Fruit fly (Drosophila melanogaster) whole organism, embryonic: ENCODE data around the gene alpha-Man-IIb.

Experiments
- Antp ChIP-seq: fragments of 200-800 bp; sonication (Bioruptor generic); optimal IDR thresholded peaks from 3 replicates; lab custom pipeline; 2016; ENCODE audit warnings: missing biosample characterization, missing genetic modification characterization
- Asciz ChIP-seq: fragments of 200-800 bp; sonication (Bioruptor generic); optimal IDR thresholded peaks from 2 replicates; lab custom pipeline; 2017; ENCODE audit warnings: missing biosample characterization, mild to moderate bottlenecking, missing genetic modification characterization, missing genetic modification reagents
- Bdp1 ChIP-seq: fragments of 200-800 bp; sonication (Bioruptor generic); optimal IDR thresholded peaks from 3 replicates; lab custom pipeline; 2016; ENCODE audit warnings: missing biosample characterization, missing genetic modification characterization
- C15 ChIP-seq: fragments of 200-800 bp; sonication (Bioruptor generic); IDR thresholded peaks from 3 replicates; pipeline ENCODE4 v1.3.6; 2022; ENCODE audit warnings: missing biosample characterization, missing genetic modification characterization
- CG10565 ChIP-seq: fragments of 200-800 bp; sonication (Bioruptor generic); optimal IDR thresholded peaks from 3 replicates; lab custom pipeline; 2016; ENCODE audit warnings: missing biosample characterization, mild to moderate bottlenecking, missing genetic modification characterization
- CG11504 ChIP-seq: fragments of 200-800 bp; sonication (Bioruptor generic); optimal IDR thresholded peaks from 3 replicates; lab custom pipeline; 2019; ENCODE audit warnings: missing biosample characterization, mild to moderate bottlenecking, missing genetic modification characterization, moderate library complexity
- CG11696 ChIP-seq: fragments of 200-800 bp; sonication (Bioruptor generic); IDR thresholded peaks from 2 replicates; pipeline ENCODE4 v1.3.6; 2022; ENCODE audit warnings: missing biosample characterization, missing genetic modification characterization
- CG12155 ChIP-seq: fragments of 200-800 bp; sonication (Bioruptor generic); optimal IDR thresholded peaks from 3 replicates; lab custom pipeline; 2016; ENCODE audit warnings: missing biosample characterization, missing genetic modification characterization
- CG12219 ChIP-seq: fragments of 200-800 bp; sonication (Bioruptor generic); optimal IDR thresholded peaks from 3 replicates; lab custom pipeline; 2018; ENCODE audit warnings: missing biosample characterization, mild to moderate bottlenecking, missing genetic modification characterization
- CG16813 ChIP-seq: fragments of 200-800 bp; sonication (Bioruptor generic); IDR thresholded peaks from 3 replicates; pipeline ENCODE4 v1.3.6; 2022; ENCODE audit warnings: missing biosample characterization, missing genetic modification characterization; ENCODE audit not compliant: partially characterized antibody
- CG17361 ChIP-seq: fragments of 200-800 bp; sonication (Bioruptor generic); IDR thresholded peaks from 3 replicates; pipeline ENCODE4 v1.3.6; 2022; ENCODE audit warnings: missing biosample characterization, missing genetic modification characterization
- CG17829 ChIP-seq: fragments of 200-800 bp; optimal IDR thresholded peaks from 2 replicates; lab custom pipeline; 2019; ENCODE audit warnings: missing biosample characterization, mild to moderate bottlenecking, missing genetic modification characterization, moderate library complexity
- CG1792 ChIP-seq: fragments of 200-800 bp; sonication (Bioruptor generic); optimal IDR thresholded peaks from 2 replicates; lab custom pipeline; 2016; ENCODE audit warnings: missing biosample characterization, missing genetic modification characterization
- CG2199 ChIP-seq: fragments of 200-800 bp; sonication (Bioruptor generic); IDR thresholded peaks from 3 replicates; pipeline ENCODE4 v1.3.6; 2022; ENCODE audit warnings: missing biosample characterization, missing genetic modification characterization
- CG2712 ChIP-seq: fragments of 200-800 bp; optimal IDR thresholded peaks from 3 replicates; lab custom pipeline; 2019; ENCODE audit warnings: missing biosample characterization, mild to moderate bottlenecking, missing genetic modification characterization, moderate library complexity
- CG30020 ChIP-seq: fragments of 200-800 bp; optimal IDR thresholded peaks from 2 replicates; lab custom pipeline; 2019; ENCODE audit warnings: missing biosample characterization, mild to moderate bottlenecking, missing genetic modification characterization, moderate library complexity
- CG4282 ChIP-seq: fragments of 200-800 bp; sonication (Bioruptor generic); optimal IDR thresholded peaks from 2 replicates; lab custom pipeline; 2016; ENCODE audit warnings: missing biosample characterization, missing genetic modification characterization
- CG4707 ChIP-seq: fragments of 200-800 bp; sonication (Bioruptor generic); optimal IDR thresholded peaks from 2 replicates; lab custom pipeline; 2018; ENCODE audit warnings: missing biosample characterization, mild to moderate bottlenecking, missing genetic modification characterization, moderate library complexity
- CG4730 ChIP-seq: fragments of 200-800 bp; sonication (Bioruptor generic); IDR thresholded peaks from 2 replicates; pipeline ENCODE4 v1.3.6; 2022; ENCODE audit warnings: missing biosample characterization, missing genetic modification characterization
- CG6683 ChIP-seq: fragments of 200-800 bp; sonication (Bioruptor generic); optimal IDR thresholded peaks from 2 replicates; lab custom pipeline; 2017; ENCODE audit warnings: missing biosample characterization, mild to moderate bottlenecking, missing genetic modification characterization, missing genetic modification reagents
- CG9727 ChIP-seq: fragments of 200-800 bp; sonication (Bioruptor generic); optimal IDR thresholded peaks from 3 replicates; lab custom pipeline; 2017; ENCODE audit warnings: missing biosample characterization, mild to moderate bottlenecking, missing genetic modification characterization
- CTCF ChIP-seq: fragments of 200-800 bp; sonication (Bioruptor generic); optimal IDR thresholded peaks from 2 replicates; lab custom pipeline; 2017; ENCODE audit warnings: missing biosample characterization, mild to moderate bottlenecking, missing genetic modification characterization, moderate library complexity
- CkIIα-i1 ChIP-seq: fragments of 200-800 bp; sonication (Bioruptor generic); IDR thresholded peaks from 2 replicates; pipeline ENCODE4 v1.3.6; 2022; ENCODE audit warnings: missing biosample characterization, missing genetic modification characterization
- D19B ChIP-seq: fragments of 200-800 bp; sonication (Bioruptor generic); optimal IDR thresholded peaks from 2 replicates; lab custom pipeline; 2017; ENCODE audit warnings: missing biosample characterization, mild to moderate bottlenecking, missing genetic modification characterization
- Dbx ChIP-seq: fragments of 200-800 bp; sonication (Bioruptor generic); IDR thresholded peaks from 3 replicates; pipeline ENCODE4 v1.3.6; 2022; ENCODE audit warnings: missing biosample characterization, missing genetic modification characterization
- Doc3 ChIP-seq: fragments of 200-800 bp; sonication (Bioruptor generic); IDR thresholded peaks from 3 replicates; pipeline ENCODE4 v1.3.6; 2022; ENCODE audit warnings: missing biosample characterization, missing genetic modification characterization; ENCODE audit not compliant: partially characterized antibody
- Dp ChIP-seq: fragments of 200-800 bp; sonication (Bioruptor generic); optimal IDR thresholded peaks from 2 replicates; lab custom pipeline; 2018; ENCODE audit warnings: missing biosample characterization, mild to moderate bottlenecking, missing genetic modification characterization, moderate library complexity
- Gug ChIP-seq: fragments of 200-800 bp; sonication (Bioruptor generic); IDR thresholded peaks from 4 replicates; pipeline ENCODE4 v1.3.6; 2022; ENCODE audit warnings: missing biosample characterization, missing genetic modification characterization
- Hr3 ChIP-seq: fragments of 200-800 bp; sonication (Bioruptor generic); optimal IDR thresholded peaks from 3 replicates; lab custom pipeline; 2016; ENCODE audit warnings: missing biosample characterization, missing genetic modification characterization
- Neu2 ChIP-seq: fragments of 200-800 bp; sonication (Bioruptor generic); optimal IDR thresholded peaks from 3 replicates; lab custom pipeline; 2016; ENCODE audit warnings: missing biosample characterization, missing genetic modification characterization, borderline replicate concordance
- ash1 ChIP-seq: fragments of 200-800 bp; sonication (Bioruptor generic); optimal IDR thresholded peaks from 2 replicates; lab custom pipeline; 2018; ENCODE audit warnings: missing biosample characterization, mild to moderate bottlenecking, missing genetic modification characterization
- bcd ChIP-seq: fragments of 200-800 bp; sonication (Bioruptor generic); optimal IDR thresholded peaks from 2 replicates; lab custom pipeline; 2017; ENCODE audit warnings: missing biosample characterization, mild to moderate bottlenecking, missing genetic modification characterization
- cwo ChIP-seq: fragments of 200-800 bp; sonication (Bioruptor generic); optimal IDR thresholded peaks from 3 replicates; lab custom pipeline; 2017; ENCODE audit warnings: missing biosample characterization, missing genetic modification characterization, mild to moderate bottlenecking, moderate library complexity, missing genetic modification reagents
- dpn ChIP-seq, 2 experiments: fragments of 200-800 bp; sonication (Bioruptor generic); optimal IDR thresholded peaks; 3 replicates each; lab custom pipeline; 2016; ENCODE audit warnings: missing biosample characterization in 2 of 2, missing genetic modification characterization in 2 of 2
- emc ChIP-seq: fragments of 200-800 bp; sonication (Bioruptor generic); optimal IDR thresholded peaks from 2 replicates; lab custom pipeline; 2016; ENCODE audit warnings: missing biosample characterization, missing genetic modification characterization
- gcm ChIP-seq: fragments of 200-800 bp; sonication (Bioruptor generic); optimal IDR thresholded peaks from 2 replicates; lab custom pipeline; 2019; ENCODE audit warnings: missing biosample characterization, mild to moderate bottlenecking, missing genetic modification characterization, moderate library complexity
- gcm2 ChIP-seq: fragments of 200-800 bp; sonication (Bioruptor generic); optimal IDR thresholded peaks from 2 replicates; lab custom pipeline; 2016; ENCODE audit warnings: missing biosample characterization, missing genetic modification characterization
- gem ChIP-seq: fragments of 200-800 bp; sonication (Bioruptor generic); optimal IDR thresholded peaks from 2 replicates; lab custom pipeline; 2019; ENCODE audit warnings: missing biosample characterization, mild to moderate bottlenecking, missing genetic modification characterization, moderate library complexity
- grau ChIP-seq: fragments of 200-800 bp; optimal IDR thresholded peaks from 3 replicates; lab custom pipeline; 2019; ENCODE audit warnings: missing biosample characterization, mild to moderate bottlenecking, missing genetic modification characterization, moderate library complexity
- hkb ChIP-seq, 2 experiments: fragments of 200-800 bp in 1 of 2; fragments of >200 bp in 1 of 2; sonication (Bioruptor generic) in 1 of 2; IDR thresholded peaks in 1 of 2; optimal IDR thresholded peaks in 1 of 2; 2 replicates each; pipeline versions ENCODE4 v1.3.6 to Lab custom; 2017 to 2022; ENCODE audit warnings: missing biosample characterization in 1 of 2, missing genetic modification characterization in 1 of 2
- jigr1 ChIP-seq: fragments of 200-800 bp; sonication (Bioruptor generic); IDR thresholded peaks from 3 replicates; pipeline ENCODE4 v1.3.6; 2022; ENCODE audit warnings: missing biosample characterization, missing genetic modification characterization
- luna ChIP-seq: fragments of 200-800 bp; sonication (Bioruptor generic); optimal IDR thresholded peaks from 2 replicates; lab custom pipeline; 2016; ENCODE audit warnings: missing biosample characterization, missing genetic modification characterization
- maf-S ChIP-seq: fragments of 200-800 bp; sonication (Bioruptor generic); optimal IDR thresholded peaks from 2 replicates; lab custom pipeline; 2016; ENCODE audit warnings: missing biosample characterization, missing genetic modification characterization
- odd ChIP-seq: fragments of 200-800 bp; sonication (Bioruptor generic); optimal IDR thresholded peaks from 2 replicates; lab custom pipeline; 2017; ENCODE audit warnings: missing biosample characterization, mild to moderate bottlenecking, missing genetic modification characterization
- org-1 ChIP-seq: fragments of 200-800 bp; sonication (Bioruptor generic); optimal IDR thresholded peaks from 2 replicates; lab custom pipeline; 2017; ENCODE audit warnings: missing biosample characterization, missing genetic modification characterization
- phol ChIP-seq: fragments of 200-800 bp; sonication (Bioruptor generic); optimal IDR thresholded peaks from 3 replicates; lab custom pipeline; 2018; ENCODE audit warnings: missing biosample characterization, mild to moderate bottlenecking, missing genetic modification characterization, moderate library complexity
- row ChIP-seq: fragments of 200-800 bp; sonication (Bioruptor generic); IDR thresholded peaks from 3 replicates; pipeline ENCODE4 v1.3.6; 2022; ENCODE audit warnings: missing biosample characterization, missing genetic modification characterization
- sim ChIP-seq: fragments of 200-800 bp; sonication (Bioruptor generic); IDR thresholded peaks from 2 replicates; pipeline ENCODE4 v1.3.6; 2022; ENCODE audit warnings: missing biosample characterization, missing genetic modification characterization
- unc-4 ChIP-seq: fragments of 200-800 bp; sonication (Bioruptor generic); IDR thresholded peaks from 2 replicates; pipeline ENCODE4 v1.3.6; 2022; ENCODE audit warnings: missing biosample characterization, missing genetic modification characterization; ENCODE audit not compliant: partially characterized antibody
- zf30C ChIP-seq: fragments of 200-800 bp; sonication (Bioruptor generic); optimal IDR thresholded peaks from 3 replicates; lab custom pipeline; 2018; ENCODE audit warnings: missing biosample characterization, mild to moderate bottlenecking, missing genetic modification characterization
- zfh2 ChIP-seq: fragments of 200-800 bp; sonication (Bioruptor generic); optimal IDR thresholded peaks from 2 replicates; lab custom pipeline; 2016; ENCODE audit warnings: missing biosample characterization, missing genetic modification characterization

The alpha-Man-IIb gene

DNA sequence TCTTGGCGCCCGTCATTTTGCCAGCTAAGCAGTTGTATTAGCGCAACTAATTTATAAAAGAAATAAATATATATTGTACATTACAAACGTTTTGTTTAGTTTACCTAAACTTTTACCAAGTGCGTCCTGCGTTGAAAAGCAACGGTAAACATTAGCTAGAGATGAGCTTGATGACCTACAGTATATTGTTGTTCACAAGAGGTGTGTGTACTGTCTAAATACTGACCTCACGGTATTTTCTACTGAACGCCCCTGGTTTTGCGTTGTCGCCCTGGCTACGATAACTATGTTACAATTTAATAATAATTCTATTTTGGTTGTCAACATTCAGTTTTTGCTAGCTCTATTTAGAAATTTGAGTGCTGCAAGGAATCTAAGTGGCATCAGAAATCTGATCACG is 11.6 kb upstream of the alpha-Man-IIb start, which contains the start of gene Acyp2:
Gene Acyp2 (plus strand): TSS at position 262 of the 400 bp plus-strand sequence.
- TF ChIP-seq CG1792 (no peak), CG10565 (GFP tag; lab: Kevin White, UChicago) (no peak), CG4730 (GFP tag; lab: Robert Waterston, UW) (no peak), dpn (GFP tag; optimal IDR thresholded peaks at IDR 0.05; lab: Kevin White, UChicago) (peak in 1 of 2 experiments; percentile 55), jigr1 (no peak), CG12219 (GFP tag; lab: Kevin White, UChicago) (no peak), CG16813 (GFP tag; lab: Robert Waterston, UW) (peak; percentile 53; the same call in 2 of the 3 replicates), CG17829 (peak; percentile 45), Dbx (GFP tag; lab: Robert Waterston, UW) (peak; percentile 63; the same call in 2 of the 3 replicates), CG30020 (tag; lab: Kevin White, UChicago) (peak; percentile 8), odd (no peak), Hr3 (GFP tag; lab: Kevin White, UChicago) (peak; percentile 10), CG2199 (GFP tag; lab: Robert Waterston, UW) (peak; percentile 75; the same call in 2 of the 3 replicates), Neu2 (no peak), zfh2 (peak; percentile 48), luna (no peak), sim (GFP tag; lab: Robert Waterston, UW) (no peak), Dp (GFP tag; lab: Kevin White, UChicago) (peak; percentile 53), CG17361 (GFP tag; lab: Robert Waterston, UW) (0 out of 3 replicates have a peak, but pooled peaks have one; percentile 18), gcm (GFP tag; lab: Kevin White, UChicago) (no peak), bcd (GFP tag; lab: Kevin White, UChicago) (no peak), gem (peak; percentile 15), CkIIα-i1 (GFP tag; lab: Robert Waterston, UW) (no peak), Doc3 (GFP tag; lab: Robert Waterston, UW) (peak; percentile 56; the same call in 2 of the 3 replicates), CG2712 (tag; lab: Kevin White, UChicago) (peak; percentile 60), CG9727 (no peak), hkb (optimal IDR thresholded peaks at IDR 0.05; lab: Kevin White, UChicago) (no peak), hkb (GFP tag; IDR thresholded peaks at IDR 0.05; lab: Robert Waterston, UW) (0 out of 2 replicates have a peak, but pooled peaks have one; percentile 13), maf-S (GFP tag; lab: Kevin White, UChicago) (no peak), row (GFP tag; lab: Robert Waterston, UW) (peak; percentile 52), D19B (GFP tag; lab: Kevin White, UChicago) (peak; percentile 6), C15 (GFP tag; lab: Robert Waterston, UW) (no peak), phol (tag; lab: Kevin White, UChicago) (peak; percentile 40), org-1 (GFP tag; lab: Kevin White, UChicago) (no peak), ash1 (GFP tag; lab: Kevin White, UChicago) (no peak), CG12155 (GFP tag; lab: Kevin White, UChicago) (peak; percentile 50), Gug (GFP tag; lab: Robert Waterston, UW) (peak; percentile 36; the same call in 1 of the 4 replicates), Antp (GFP tag; lab: Kevin White, UChicago) (peak; percentile 46), Asciz (GFP tag; lab: Kevin White, UChicago) (no peak), zf30C (GFP tag; lab: Kevin White, UChicago) (no peak), unc-4 (GFP tag; lab: Robert Waterston, UW) (peak; percentile 56; the same call in 1 of the 2 replicates), CTCF (GFP tag; lab: Kevin White, UChicago) (peak; percentile 16), CG4707 (no peak), CG11504 (tag; lab: Kevin White, UChicago) (peak; percentile 44), gcm2 (no peak), grau (peak; percentile 31), cwo (GFP tag; lab: Kevin White, UChicago) (no peak), Bdp1 (GFP tag; lab: Kevin White, UChicago) (peak; percentile 17), CG4282 (GFP tag; lab: Kevin White, UChicago) (no peak), CG11696 (GFP tag; lab: Robert Waterston, UW) (no peak), CG6683 (GFP tag; lab: Kevin White, UChicago) (no peak), emc (GFP tag; lab: Kevin White, UChicago) (no peak)
